Worm (Caenorhabditis elegans) whole organism, dauer: ENCODE results near the gene C29F4.3.

ENCODE experiments used
- unc-62 ChIP-seq: sonication (generic microtip); optimal IDR thresholded peaks from 2 replicates; lab custom pipeline; 2017; ENCODE audit warnings: missing biosample characterization, missing genetic modification reagents, missing genetic modification characterization

The C29F4.3 gene

ce11 chrIV:11178495-11178894, 45.3 kb downstream of the C29F4.3 start, which contains the start of gene C08F8.9:
Gene C08F8.9, minus strand, starts transcription at chrIV:11178595.
- TF ChIP-seq unc-62 (GFP tag; lab: Kevin White, UChicago) = no peak

ce11 chrIV:11176967-11177366, 46.8 kb downstream of the C29F4.3 start, which contains the start of gene rap-3:
Gene rap-3, plus strand, starts transcription at chrIV:11177267.
- TF ChIP-seq unc-62 (GFP tag; lab: Kevin White, UChicago) = no peak

ce11 chrIV:11174772-11175171, 49.0 kb downstream of the C29F4.3 start:
- no peak for TF ChIP-seq unc-62 (GFP tag; lab: Kevin White, UChicago)
